Worm (Caenorhabditis elegans) whole organism, L1 larva: Measurements from ENCODE around the gene snpn-1.

Source experiments
- blmp-1 ChIP-seq: fragments of 150-350 bp; optimal IDR thresholded peaks from 2 replicates; lab custom pipeline; 2014; ENCODE audit warnings: missing biosample characterization, missing genetic modification characterization
- dpl-1 ChIP-seq, 3 experiments: fragments of 150-350 bp in 2 of 3; sonication (generic microtip) in 1 of 3; optimal IDR thresholded peaks; 2 replicates each; lab custom pipeline; 2014 to 2017; ENCODE audit warnings: missing biosample characterization in 3 of 3, missing genetic modification characterization in 3 of 3, missing genetic modification reagents in 3 of 3
- fos-1 ChIP-seq: fragments of 150-350 bp; optimal IDR thresholded peaks from 2 replicates; lab custom pipeline; 2014; ENCODE audit warnings: missing biosample characterization, missing genetic modification characterization
- lin-13 ChIP-seq: fragments of 150-350 bp; optimal IDR thresholded peaks from 2 replicates; lab custom pipeline; 2014; ENCODE audit warnings: missing biosample characterization, missing genetic modification reagents, missing genetic modification characterization
- lir-3 ChIP-seq: sonication (generic microtip); optimal IDR thresholded peaks from 2 replicates; lab custom pipeline; 2016; ENCODE audit warnings: mild to moderate bottlenecking, missing genetic modification characterization, moderate library complexity, missing compliant biosample characterization; ENCODE audit not compliant: poor library complexity
- nhr-20 ChIP-seq: sonication (generic microtip); optimal IDR thresholded peaks from 2 replicates; lab custom pipeline; 2016; ENCODE audit warnings: mild to moderate bottlenecking, missing genetic modification characterization, missing compliant biosample characterization
- nhr-76 ChIP-seq: sonication (generic microtip); optimal IDR thresholded peaks from 2 replicates; lab custom pipeline; 2017; ENCODE audit warnings: missing biosample characterization, missing genetic modification characterization
- nhr-90 ChIP-seq: sonication (generic microtip); optimal IDR thresholded peaks from 2 replicates; lab custom pipeline; 2016; ENCODE audit warnings: mild to moderate bottlenecking, missing genetic modification characterization, missing compliant biosample characterization; ENCODE audit not compliant: poor library complexity
- zip-4 ChIP-seq: fragments of 200-800 bp; sonication (Bioruptor generic); optimal IDR thresholded peaks from 2 replicates; lab custom pipeline; 2018; ENCODE audit warnings: mild to moderate bottlenecking, missing genetic modification characterization, moderate library complexity, missing compliant biosample characterization

- TF ChIP-seq dpl-1 (GFP tag; optimal IDR thresholded peaks at IDR 0.05; lab: Kevin White, UChicago) (peak; percentile 49 to 62 (median 62)), nhr-76 (tag; lab: Kevin White, UChicago) (no peak), blmp-1 (tag; lab: Kevin White, UChicago) (peak; percentile 23), nhr-20 (peak; percentile 64), lir-3 (tag; lab: Kevin White, UChicago) (no peak), fos-1 (peak; percentile 17), nhr-90 (tag; lab: Kevin White, UChicago) (peak; percentile 37), zip-4 (GFP tag; lab: Kevin White, UChicago) (no peak), lin-13 (GFP tag; lab: Kevin White, UChicago) (peak; percentile 23)
These were observed at the start of gene snpn-1, which contains the start of gene C02B10.4 for ce11 chrIV:5090993-5091793.
